Worm (Caenorhabditis elegans) whole organism, early embryonic: Measurements from ENCODE around the gene set-4.

Experiments used
- F13C5.2 ChIP-seq: sonication (generic microtip); optimal IDR thresholded peaks from 2 replicates; lab custom pipeline; 2017; ENCODE audit warnings: mild to moderate bottlenecking, missing genetic modification characterization, inconsistent platforms, missing compliant biosample characterization
- ama-1 ChIP-seq: fragments of 150-350 bp; optimal IDR thresholded peaks from 2 replicates; lab custom pipeline; 2014
- ceh-36 ChIP-seq: sonication (generic microtip); optimal IDR thresholded peaks from 2 replicates; lab custom pipeline; 2016; ENCODE audit warnings: missing genetic modification characterization, inconsistent platforms, missing compliant biosample characterization
- hmg-4 ChIP-seq: fragments of 200-800 bp; sonication (Bioruptor generic); optimal IDR thresholded peaks from 2 replicates; lab custom pipeline; 2018; ENCODE audit warnings: mild to moderate bottlenecking, missing genetic modification characterization, missing compliant biosample characterization
- sea-1 ChIP-seq: fragments of 200-800 bp; sonication (Bioruptor generic); conservative IDR thresholded peaks from 2 replicates; pipeline ENCODE4 v1.3.6; 2022; ENCODE audit warnings: missing genetic modification characterization, missing compliant biosample characterization

DNA sequence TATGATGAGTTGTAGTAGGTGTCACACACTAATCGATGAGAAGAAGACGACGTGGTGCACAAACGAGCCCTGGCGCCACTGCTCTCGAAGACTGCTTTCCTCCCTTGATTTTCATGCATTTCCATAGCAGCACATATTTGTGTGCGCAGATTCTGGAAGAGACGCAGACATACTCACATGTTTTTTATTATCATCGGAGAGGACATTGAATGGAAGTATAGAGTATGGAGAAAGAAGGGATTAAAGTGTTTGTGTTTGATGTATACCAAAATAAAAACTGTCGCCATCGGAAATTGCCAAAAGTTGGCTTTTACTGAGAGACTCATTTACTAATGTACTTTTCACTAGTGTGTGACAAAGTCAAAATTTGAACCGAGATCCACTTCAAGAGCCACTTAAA is 36.9 kb downstream of the set-4 start, which contains the start of gene mps-1:
- TF ChIP-seq sea-1 (GFP tag; lab: Robert Waterston, UW) (no peak), hmg-4 (GFP tag; lab: Kevin White, UChicago) (no peak), ceh-36 (tag; lab: Kevin White, UChicago) (no peak), ama-1 (lab: Kevin White, UChicago) (no peak), F13C5.2 (tag; lab: Kevin White, UChicago) (no peak)
